Fruit fly (Drosophila melanogaster): ENCODE data around the gene Hsp60B.

- no peak for TF ChIP-seq h (GFP tag; optimal IDR thresholded peaks at IDR 0.05)
- TF ChIP-seq usp (GFP tag; optimal IDR thresholded peaks at IDR 0.05) = no peak
- no peak for TF ChIP-seq Hr78 (GFP tag; optimal IDR thresholded peaks at IDR 0.05)
- TF ChIP-seq OdsH (GFP tag; optimal IDR thresholded peaks at IDR 0.05) = no peak
- TF ChIP-seq psq (GFP tag; optimal IDR thresholded peaks at IDR 0.05) = no peak
- no peak for TF ChIP-seq Vsx2 (GFP tag; optimal IDR thresholded peaks at IDR 0.05; ENCODE audit: partially characterized antibody)
- no peak for TF ChIP-seq Hnf4 (GFP tag; optimal IDR thresholded peaks at IDR 0.05)
- no peak for TF ChIP-seq br (GFP tag; optimal IDR thresholded peaks at IDR 0.05)
- TF ChIP-seq Myc (optimal IDR thresholded peaks at IDR 0.05) = no peak
- TF ChIP-seq Dif (GFP tag; optimal IDR thresholded peaks at IDR 0.05; ENCODE audit: partially characterized antibody) = no peak
These were observed 10.4 kb upstream of the Hsp60B start for dm6 chr2L:717783-718182.

Data from whole organism, wandering third instar larva.